Fruit fly (Drosophila melanogaster) whole organism, embryonic: ENCODE results near the gene TyrRS.

Source experiments
- Atf-2 ChIP-seq: fragments of 200-800 bp; sonication (Bioruptor generic); optimal IDR thresholded peaks from 2 replicates; lab custom pipeline; 2016; ENCODE audit warnings: missing biosample characterization, missing genetic modification characterization
- B-H2 ChIP-seq: fragments of 200-800 bp; sonication (Bioruptor generic); optimal IDR thresholded peaks from 2 replicates; lab custom pipeline; 2018; ENCODE audit warnings: missing biosample characterization, mild to moderate bottlenecking, missing genetic modification characterization
- CG10209 ChIP-seq: fragments of 200-800 bp; sonication (Bioruptor generic); optimal IDR thresholded peaks from 3 replicates; lab custom pipeline; 2017; ENCODE audit warnings: missing biosample characterization, mild to moderate bottlenecking, missing genetic modification characterization, missing genetic modification reagents
- CG10366 ChIP-seq: fragments of 200-800 bp; sonication (Bioruptor generic); IDR thresholded peaks from 2 replicates; pipeline ENCODE4 v1.3.6; 2022; ENCODE audit warnings: missing biosample characterization, missing genetic modification characterization
- CG11696 ChIP-seq: fragments of 200-800 bp; sonication (Bioruptor generic); IDR thresholded peaks from 2 replicates; pipeline ENCODE4 v1.3.6; 2022; ENCODE audit warnings: missing biosample characterization, missing genetic modification characterization
- CG12942 ChIP-seq: fragments of 200-800 bp; sonication (Bioruptor generic); optimal IDR thresholded peaks from 3 replicates; lab custom pipeline; 2016; ENCODE audit warnings: missing biosample characterization, missing genetic modification characterization
- CG14050 ChIP-seq: fragments of 200-800 bp; sonication (Bioruptor generic); IDR thresholded peaks from 3 replicates; pipeline ENCODE4 v1.3.6; 2022; ENCODE audit warnings: missing biosample characterization, missing genetic modification characterization
- CG15269 ChIP-seq: fragments of 200-800 bp; sonication (Bioruptor generic); optimal IDR thresholded peaks from 2 replicates; lab custom pipeline; 2018; ENCODE audit warnings: missing biosample characterization, mild to moderate bottlenecking, missing genetic modification characterization, moderate library complexity
- CG31388 ChIP-seq: fragments of 200-800 bp; sonication (Bioruptor generic); optimal IDR thresholded peaks from 2 replicates; lab custom pipeline; 2016; ENCODE audit warnings: missing biosample characterization, missing genetic modification characterization
- CG3281 ChIP-seq: fragments of 200-800 bp; sonication (Bioruptor generic); optimal IDR thresholded peaks from 3 replicates; lab custom pipeline; 2017; ENCODE audit warnings: missing biosample characterization, mild to moderate bottlenecking, missing genetic modification characterization
- CG34224 ChIP-seq: fragments of 200-800 bp; sonication (Bioruptor generic); IDR thresholded peaks from 3 replicates; pipeline ENCODE4 v1.3.6; 2022; ENCODE audit warnings: missing biosample characterization, missing genetic modification characterization; ENCODE audit not compliant: partially characterized antibody
- CG4707 ChIP-seq: fragments of 200-800 bp; sonication (Bioruptor generic); optimal IDR thresholded peaks from 2 replicates; lab custom pipeline; 2018; ENCODE audit warnings: missing biosample characterization, mild to moderate bottlenecking, missing genetic modification characterization, moderate library complexity
- CG6689 ChIP-seq: fragments of 200-800 bp; sonication (Bioruptor generic); IDR thresholded peaks from 2 replicates; pipeline ENCODE4 v1.3.6; 2022; ENCODE audit warnings: missing biosample characterization, missing genetic modification characterization
- CG6765 ChIP-seq: fragments of 200-800 bp; sonication (Bioruptor generic); optimal IDR thresholded peaks from 3 replicates; lab custom pipeline; 2017; ENCODE audit warnings: missing biosample characterization, mild to moderate bottlenecking, missing genetic modification characterization
- Eip74EF ChIP-seq, 2 experiments: fragments of 200-800 bp in 1 of 2; fragments of >200 bp in 1 of 2; sonication (Bioruptor generic) in 1 of 2; optimal IDR thresholded peaks; 2 replicates each; lab custom pipeline; 2017 to 2019; ENCODE audit warnings: missing biosample characterization in 2 of 2, missing genetic modification characterization in 2 of 2, mild to moderate bottlenecking in 1 of 2, moderate library complexity in 1 of 2
- Meics ChIP-seq: fragments of 200-800 bp; sonication (Bioruptor generic); optimal IDR thresholded peaks from 2 replicates; lab custom pipeline; 2017; ENCODE audit warnings: missing biosample characterization, mild to moderate bottlenecking, missing genetic modification characterization
- NK7.1 ChIP-seq: fragments of 200-800 bp; sonication (Bioruptor generic); optimal IDR thresholded peaks from 3 replicates; lab custom pipeline; 2016; ENCODE audit warnings: missing biosample characterization, missing genetic modification characterization
- Nf-YA ChIP-seq: fragments of 200-800 bp; sonication (Bioruptor generic); IDR thresholded peaks from 2 replicates; pipeline ENCODE4 v1.3.6; 2022; ENCODE audit warnings: missing biosample characterization, missing genetic modification characterization
- Pdp1 ChIP-seq, 2 experiments: fragments of 200-800 bp; sonication (Bioruptor generic); optimal IDR thresholded peaks; 3 replicates each; lab custom pipeline; 2016; ENCODE audit warnings: missing biosample characterization in 2 of 2, missing genetic modification characterization in 2 of 2, mild to moderate bottlenecking in 1 of 2, moderate library complexity in 1 of 2
- Ptx1 ChIP-seq: fragments of 200-800 bp; sonication (Bioruptor generic); IDR thresholded peaks from 2 replicates; pipeline ENCODE4 v1.3.6; 2022; ENCODE audit warnings: missing biosample characterization, missing genetic modification characterization
- Sox102F ChIP-seq: fragments of 200-800 bp; sonication (Bioruptor generic); optimal IDR thresholded peaks from 2 replicates; lab custom pipeline; 2018; ENCODE audit warnings: missing biosample characterization, mild to moderate bottlenecking, missing genetic modification characterization, moderate library complexity
- Usf ChIP-seq: fragments of 200-800 bp; sonication (Bioruptor generic); optimal IDR thresholded peaks from 2 replicates; lab custom pipeline; 2017; ENCODE audit warnings: missing genotype, missing biosample characterization, missing genetic modification characterization
- ap ChIP-seq: fragments of 200-800 bp; sonication (Bioruptor generic); IDR thresholded peaks from 2 replicates; pipeline ENCODE4 v1.3.6; 2022; ENCODE audit warnings: missing biosample characterization, missing genetic modification characterization
- ato ChIP-seq: fragments of 200-800 bp; sonication (Bioruptor generic); IDR thresholded peaks from 2 replicates; pipeline ENCODE4 v1.3.6; 2022; ENCODE audit warnings: missing biosample characterization, missing genetic modification characterization; ENCODE audit not compliant: partially characterized antibody
- bbx ChIP-seq: fragments of 200-800 bp; sonication (Bioruptor generic); IDR thresholded peaks from 2 replicates; pipeline ENCODE4 v1.3.6; 2022; ENCODE audit warnings: missing biosample characterization, missing genetic modification characterization; ENCODE audit not compliant: partially characterized antibody
- bigmax ChIP-seq: fragments of 200-800 bp; sonication (Bioruptor generic); optimal IDR thresholded peaks from 2 replicates; lab custom pipeline; 2018; ENCODE audit warnings: missing biosample characterization, mild to moderate bottlenecking, missing genetic modification characterization
- caup ChIP-seq: fragments of 200-800 bp; sonication (Bioruptor generic); optimal IDR thresholded peaks from 3 replicates; lab custom pipeline; 2017; ENCODE audit warnings: missing biosample characterization, mild to moderate bottlenecking, missing genetic modification characterization, moderate library complexity; ENCODE audit not compliant: severe bottlenecking
- crc ChIP-seq: fragments of 200-800 bp; sonication (Bioruptor generic); optimal IDR thresholded peaks from 2 replicates; lab custom pipeline; 2016; ENCODE audit warnings: missing biosample characterization, missing genetic modification characterization
- dimm ChIP-seq: fragments of 200-800 bp; sonication (Bioruptor generic); IDR thresholded peaks from 2 replicates; pipeline ENCODE4 v1.3.6; 2022; ENCODE audit warnings: missing biosample characterization, missing genetic modification characterization
- en ChIP-seq: fragments of 200-800 bp; sonication (Bioruptor generic); optimal IDR thresholded peaks from 2 replicates; lab custom pipeline; 2016; ENCODE audit warnings: missing biosample characterization, missing genetic modification characterization
- esg ChIP-seq: fragments of 200-800 bp; sonication (Bioruptor generic); conservative IDR thresholded peaks from 2 replicates; pipeline ENCODE4 v1.3.6; 2022; ENCODE audit warnings: missing biosample characterization, missing genetic modification characterization
- gcm ChIP-seq: fragments of 200-800 bp; sonication (Bioruptor generic); optimal IDR thresholded peaks from 2 replicates; lab custom pipeline; 2019; ENCODE audit warnings: missing biosample characterization, mild to moderate bottlenecking, missing genetic modification characterization, moderate library complexity
- gsb-n ChIP-seq: fragments of 200-800 bp; sonication (Bioruptor generic); optimal IDR thresholded peaks from 3 replicates; lab custom pipeline; 2018; ENCODE audit warnings: missing biosample characterization, mild to moderate bottlenecking, missing genetic modification characterization
- gt ChIP-seq: fragments of 200-800 bp; sonication (Bioruptor generic); IDR thresholded peaks from 2 replicates; pipeline ENCODE4 v1.3.6; 2022; ENCODE audit warnings: missing biosample characterization, missing genetic modification characterization
- lilli ChIP-seq: fragments of 200-800 bp; sonication (Bioruptor generic); optimal IDR thresholded peaks from 3 replicates; lab custom pipeline; 2016; ENCODE audit warnings: missing biosample characterization, missing genetic modification characterization
- lmd ChIP-seq: fragments of 200-800 bp; sonication (Bioruptor generic); IDR thresholded peaks from 2 replicates; pipeline ENCODE4 v1.3.6; 2022; ENCODE audit warnings: missing biosample characterization, missing genetic modification characterization
- luna ChIP-seq: fragments of 200-800 bp; sonication (Bioruptor generic); optimal IDR thresholded peaks from 2 replicates; lab custom pipeline; 2016; ENCODE audit warnings: missing biosample characterization, missing genetic modification characterization
- phol ChIP-seq: fragments of 200-800 bp; sonication (Bioruptor generic); optimal IDR thresholded peaks from 3 replicates; lab custom pipeline; 2018; ENCODE audit warnings: missing biosample characterization, mild to moderate bottlenecking, missing genetic modification characterization, moderate library complexity
- salm ChIP-seq: fragments of 200-800 bp; sonication (Bioruptor generic); optimal IDR thresholded peaks from 2 replicates; lab custom pipeline; 2018; ENCODE audit warnings: missing biosample characterization, mild to moderate bottlenecking, missing genetic modification characterization
- sc ChIP-seq, 3 experiments: fragments of >200 bp in 2 of 3; fragments of 200-800 bp in 1 of 3; sonication (Bioruptor generic) in 1 of 3; optimal IDR thresholded peaks; 2 replicates in 2 of 3; 3 replicates in 1 of 3; lab custom pipeline; 2017; ENCODE audit warnings: mild to moderate bottlenecking in 1 of 3, missing biosample characterization in 1 of 3, missing genetic modification characterization in 1 of 3, missing genetic modification reagents in 1 of 3
- sima ChIP-seq: fragments of 200-800 bp; sonication (Bioruptor generic); optimal IDR thresholded peaks from 2 replicates; lab custom pipeline; 2016; ENCODE audit warnings: missing biosample characterization, missing genetic modification characterization
- so ChIP-seq: fragments of 200-800 bp; sonication (Bioruptor generic); IDR thresholded peaks from 3 replicates; pipeline ENCODE4 v1.3.6; 2022; ENCODE audit warnings: missing biosample characterization, missing genetic modification characterization
- stwl ChIP-seq: fragments of 200-800 bp; sonication (Bioruptor generic); optimal IDR thresholded peaks from 3 replicates; lab custom pipeline; 2018; ENCODE audit warnings: missing biosample characterization, mild to moderate bottlenecking, missing genetic modification characterization, moderate library complexity
- tio ChIP-seq: fragments of 200-800 bp; sonication (Bioruptor generic); optimal IDR thresholded peaks from 2 replicates; lab custom pipeline; 2017; ENCODE audit warnings: missing biosample characterization, missing genetic modification characterization, inconsistent platforms
- unc-4 ChIP-seq: fragments of 200-800 bp; sonication (Bioruptor generic); IDR thresholded peaks from 2 replicates; pipeline ENCODE4 v1.3.6; 2022; ENCODE audit warnings: missing biosample characterization, missing genetic modification characterization; ENCODE audit not compliant: partially characterized antibody
- wdn ChIP-seq: fragments of 200-800 bp; sonication (Bioruptor generic); IDR thresholded peaks from 2 replicates; pipeline ENCODE4 v1.3.6; 2022; ENCODE audit warnings: missing biosample characterization, missing genetic modification characterization
- zf30C ChIP-seq: fragments of 200-800 bp; sonication (Bioruptor generic); optimal IDR thresholded peaks from 3 replicates; lab custom pipeline; 2018; ENCODE audit warnings: missing biosample characterization, mild to moderate bottlenecking, missing genetic modification characterization

Gene TyrRS

DNA sequence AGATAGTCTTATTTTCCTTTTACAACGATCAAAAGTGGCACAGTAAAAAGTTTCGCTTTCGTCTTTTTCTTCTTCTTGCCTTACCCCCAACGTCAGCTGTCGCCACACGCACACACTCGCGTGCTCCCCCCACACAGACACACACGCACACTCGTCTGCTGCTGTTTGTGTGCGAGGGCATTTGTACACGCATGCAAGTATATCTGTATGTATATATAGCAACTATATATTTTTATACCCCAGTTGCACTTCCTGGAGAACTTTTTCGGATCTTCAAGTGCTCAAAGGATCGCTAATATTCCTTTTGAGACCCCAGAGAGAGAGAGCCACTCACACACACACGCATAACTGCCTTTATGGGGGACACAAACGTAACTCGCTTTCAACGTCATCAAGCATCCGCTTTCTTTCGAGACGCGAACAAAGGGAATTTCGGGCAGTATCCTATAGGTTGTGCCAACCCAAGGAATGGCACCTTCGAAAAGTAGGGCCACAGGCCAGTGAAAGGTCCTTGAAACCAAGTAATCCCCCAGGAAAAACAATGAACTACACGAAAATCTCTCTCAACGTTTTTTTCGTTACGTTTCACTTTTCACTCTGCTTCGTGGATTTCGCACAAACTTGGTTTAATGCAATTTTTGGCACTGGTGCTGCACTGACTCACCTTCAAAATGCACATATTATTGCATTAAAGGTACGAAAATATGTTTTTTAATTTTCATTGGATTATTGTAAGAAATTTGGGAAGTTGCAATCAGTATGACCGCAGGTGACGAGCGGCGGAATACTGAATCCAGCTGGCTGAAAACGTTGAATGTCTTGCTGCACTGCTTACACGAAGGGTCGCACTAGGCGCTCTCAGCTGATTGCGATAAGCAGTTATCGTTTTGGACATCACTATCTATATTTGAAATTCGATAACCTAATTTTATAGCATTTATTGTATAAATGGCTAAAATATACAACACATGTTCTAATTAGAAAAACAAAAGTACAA is 41.0 kb downstream of the TyrRS start, which contains the start of gene roq (continued):
- TF ChIP-seq CG4707 (GFP tag; lab: Kevin White, UChicago), result no peak
- no peak for TF ChIP-seq en
- TF ChIP-seq NK7.1 (GFP tag; lab: Kevin White, UChicago), result no peak
- no peak for TF ChIP-seq CG15269 (tag; lab: Kevin White, UChicago)
- TF ChIP-seq stwl (tag; lab: Kevin White, UChicago), result peak; percentile 88
- no peak for TF ChIP-seq B-H2
- no peak for TF ChIP-seq lmd
- TF ChIP-seq tio (GFP tag; lab: Kevin White, UChicago), result no peak
- no peak for TF ChIP-seq salm (tag; lab: Kevin White, UChicago)
- TF ChIP-seq Pdp1 (GFP tag; optimal IDR thresholded peaks at IDR 0.05; lab: Kevin White, UChicago), result peak in 1 of 2 experiments; percentile 65
- TF ChIP-seq Ptx1 (GFP tag; lab: Robert Waterston, UW), result no peak
- no peak for TF ChIP-seq luna (GFP tag; lab: Kevin White, UChicago)
- no peak for TF ChIP-seq Atf-2 (GFP tag; lab: Kevin White, UChicago)
- 0 out of 2 replicates have a peak, but pooled peaks have one; percentile 32 for TF ChIP-seq unc-4 (GFP tag; lab: Robert Waterston, UW)
- TF ChIP-seq CG34224 (GFP tag; lab: Robert Waterston, UW), result peak; percentile 58; the same call in 2 of the 3 replicates
- TF ChIP-seq CG6765 (GFP tag; lab: Kevin White, UChicago), result no peak
- TF ChIP-seq so, result no peak
- TF ChIP-seq Eip74EF (GFP tag; optimal IDR thresholded peaks at IDR 0.05; lab: Kevin White, UChicago), result no peak
- no peak for TF ChIP-seq gsb-n (tag; lab: Kevin White, UChicago)
- no peak for TF ChIP-seq sc (optimal IDR thresholded peaks at IDR 0.05; lab: Kevin White, UChicago)
- no peak for TF ChIP-seq sc (GFP tag; optimal IDR thresholded peaks at IDR 0.05; lab: Kevin White, UChicago)
- no peak for TF ChIP-seq ap
- TF ChIP-seq gcm (GFP tag; lab: Kevin White, UChicago), result no peak
- no peak for TF ChIP-seq crc
- no peak for TF ChIP-seq gt (GFP tag; lab: Robert Waterston, UW)
- no peak for TF ChIP-seq wdn
- no peak for TF ChIP-seq Meics (GFP tag; lab: Kevin White, UChicago)
- TF ChIP-seq Sox102F (GFP tag; lab: Kevin White, UChicago), result no peak
- TF ChIP-seq CG3281 (GFP tag; lab: Kevin White, UChicago), result no peak
- TF ChIP-seq CG10209 (GFP tag; lab: Kevin White, UChicago), result no peak
- no peak for TF ChIP-seq esg
- no peak for TF ChIP-seq zf30C (GFP tag; lab: Kevin White, UChicago)
- no peak for TF ChIP-seq CG14050 (GFP tag; lab: Robert Waterston, UW)
- no peak for TF ChIP-seq Usf (GFP tag; lab: Kevin White, UChicago)
- TF ChIP-seq caup, result no peak
- no peak for TF ChIP-seq CG11696 (GFP tag; lab: Robert Waterston, UW)
- TF ChIP-seq CG6689 (GFP tag; lab: Robert Waterston, UW), result no peak
- peak; percentile 25 for TF ChIP-seq bigmax (GFP tag; lab: Kevin White, UChicago)
- peak; percentile 52 for TF ChIP-seq phol (tag; lab: Kevin White, UChicago)
- peak; percentile 51 for TF ChIP-seq bbx (GFP tag; lab: Robert Waterston, UW)
- no peak for TF ChIP-seq Nf-YA (GFP tag; lab: Robert Waterston, UW)
- TF ChIP-seq CG31388, result no peak
- TF ChIP-seq CG12942 (GFP tag; lab: Kevin White, UChicago), result no peak
- TF ChIP-seq sima (GFP tag; lab: Kevin White, UChicago), result no peak
- peak; percentile 46; the same call in 1 of the 2 replicates for TF ChIP-seq ato (GFP tag; lab: Robert Waterston, UW)
- TF ChIP-seq CG10366 (GFP tag; lab: Robert Waterston, UW), result no peak
- TF ChIP-seq lilli (GFP tag; lab: Kevin White, UChicago), result no peak
- TF ChIP-seq dimm (GFP tag; lab: Robert Waterston, UW), result no peak
